Fruit fly (Drosophila melanogaster) whole organism, embryonic: ENCODE measurements around the gene CG34163.

Experiments used
- Awh ChIP-seq: fragments of 200-800 bp; sonication (Bioruptor generic); IDR thresholded peaks from 2 replicates; pipeline ENCODE4, ENCODE4 v1.3.6; 2022; ENCODE audit warnings: missing biosample characterization, missing genetic modification characterization
- CG11247 ChIP-seq: fragments of 200-800 bp; sonication (Bioruptor generic); IDR thresholded peaks from 2 replicates; pipeline ENCODE4 v1.3.6; 2022; ENCODE audit warnings: missing biosample characterization, missing genetic modification characterization
- CG12769 ChIP-seq: fragments of 200-800 bp; sonication (Bioruptor generic); optimal IDR thresholded peaks from 2 replicates; lab custom pipeline; 2019; ENCODE audit warnings: missing biosample characterization, mild to moderate bottlenecking, missing genetic modification characterization, moderate library complexity
- CG13894 ChIP-seq: fragments of 200-800 bp; sonication (Bioruptor generic); optimal IDR thresholded peaks from 3 replicates; lab custom pipeline; 2018; ENCODE audit warnings: missing biosample characterization, mild to moderate bottlenecking, missing genetic modification characterization, moderate library complexity
- CG15269 ChIP-seq: fragments of 200-800 bp; sonication (Bioruptor generic); optimal IDR thresholded peaks from 2 replicates; lab custom pipeline; 2018; ENCODE audit warnings: missing biosample characterization, mild to moderate bottlenecking, missing genetic modification characterization, moderate library complexity
- CG16815 ChIP-seq: fragments of 200-800 bp; sonication (Bioruptor generic); optimal IDR thresholded peaks from 3 replicates; lab custom pipeline; 2017; ENCODE audit warnings: missing biosample characterization, mild to moderate bottlenecking, missing genetic modification characterization
- CG2199 ChIP-seq: fragments of 200-800 bp; sonication (Bioruptor generic); IDR thresholded peaks from 3 replicates; pipeline ENCODE4 v1.3.6; 2022; ENCODE audit warnings: missing biosample characterization, missing genetic modification characterization
- CG31441 ChIP-seq: fragments of 200-800 bp; sonication (Bioruptor generic); IDR thresholded peaks from 2 replicates; pipeline ENCODE4 v1.3.6; 2022; ENCODE audit warnings: missing biosample characterization, missing genetic modification characterization
- CG32767 ChIP-seq: fragments of 200-800 bp; sonication (Bioruptor generic); IDR thresholded peaks from 2 replicates; pipeline ENCODE4 v1.3.6; 2022; ENCODE audit warnings: missing biosample characterization, missing genetic modification characterization
- Drgx ChIP-seq: fragments of 200-800 bp; sonication (Bioruptor generic); IDR thresholded peaks from 2 replicates; pipeline ENCODE4 v1.3.6; 2022; ENCODE audit warnings: missing biosample characterization, missing genetic modification characterization
- Eip74EF ChIP-seq, 2 experiments: fragments of 200-800 bp in 1 of 2; fragments of >200 bp in 1 of 2; sonication (Bioruptor generic) in 1 of 2; optimal IDR thresholded peaks; 2 replicates each; lab custom pipeline; 2017 to 2019; ENCODE audit warnings: missing biosample characterization in 2 of 2, missing genetic modification characterization in 2 of 2, mild to moderate bottlenecking in 1 of 2, moderate library complexity in 1 of 2
- Ets65A ChIP-seq: fragments of 200-800 bp; sonication (Bioruptor generic); peaks from one replicate; lab custom pipeline; 2016; ENCODE audit warnings: missing biosample characterization, missing genetic modification characterization
- HHEX ChIP-seq: fragments of 200-800 bp; sonication (Bioruptor generic); optimal IDR thresholded peaks from 3 replicates; lab custom pipeline; 2017; ENCODE audit warnings: missing biosample characterization, mild to moderate bottlenecking, missing genetic modification characterization, missing genetic modification reagents
- Med ChIP-seq: fragments of 200-800 bp; sonication (Bioruptor generic); peaks from one replicate; lab custom pipeline; 2016; ENCODE audit warnings: missing biosample characterization, missing genetic modification characterization, mild to moderate bottlenecking, inconsistent platforms, moderate library complexity
- NfI ChIP-seq: fragments of 200-800 bp; sonication (Bioruptor generic); optimal IDR thresholded peaks from 3 replicates; lab custom pipeline; 2018; ENCODE audit warnings: missing biosample characterization, mild to moderate bottlenecking, missing genetic modification characterization, moderate library complexity
- Stat92E ChIP-seq, 3 experiments: fragments of >200 bp in 2 of 3; fragments of 200-800 bp in 1 of 3; sonication (Bioruptor generic) in 1 of 3; optimal IDR thresholded peaks; 2 replicates each; lab custom pipeline; 2017 to 2019; ENCODE audit warnings: missing biosample characterization in 3 of 3, missing genetic modification characterization in 3 of 3, mild to moderate bottlenecking in 1 of 3, moderate library complexity in 1 of 3
- Tbp ChIP-seq: fragments of >200 bp; optimal IDR thresholded peaks from 2 replicates; lab custom pipeline; 2018; ENCODE audit warnings: missing biosample characterization, missing genetic modification characterization
- cg ChIP-seq: fragments of 200-800 bp; sonication (Bioruptor generic); optimal IDR thresholded peaks from 3 replicates; lab custom pipeline; 2019; ENCODE audit warnings: missing biosample characterization, mild to moderate bottlenecking, missing genetic modification characterization, moderate library complexity
- chinmo ChIP-seq: fragments of 200-800 bp; sonication (Bioruptor generic); IDR thresholded peaks from 4 replicates; pipeline ENCODE4 v1.3.6; 2022; ENCODE audit warnings: missing biosample characterization, missing genetic modification characterization; ENCODE audit not compliant: partially characterized antibody
- ci ChIP-seq: fragments of 200-800 bp; sonication (Bioruptor generic); IDR thresholded peaks from 3 replicates; pipeline ENCODE4 v1.3.6; 2022; ENCODE audit warnings: missing biosample characterization, missing genetic modification characterization
- croc ChIP-seq: fragments of 200-800 bp; sonication (Bioruptor generic); conservative IDR thresholded peaks from 3 replicates; pipeline ENCODE4 v1.3.6; 2022; ENCODE audit warnings: missing biosample characterization, missing genetic modification characterization
- dimm ChIP-seq: fragments of 200-800 bp; sonication (Bioruptor generic); IDR thresholded peaks from 2 replicates; pipeline ENCODE4 v1.3.6; 2022; ENCODE audit warnings: missing biosample characterization, missing genetic modification characterization
- grn ChIP-seq: fragments of 200-800 bp; sonication (Bioruptor generic); optimal IDR thresholded peaks from 3 replicates; lab custom pipeline; 2017; ENCODE audit warnings: missing biosample characterization, missing genetic modification characterization
- knrl ChIP-seq: fragments of 200-800 bp; sonication (Bioruptor generic); IDR thresholded peaks from 3 replicates; pipeline ENCODE4 v1.3.6; 2022; ENCODE audit warnings: missing biosample characterization, missing genetic modification characterization; ENCODE audit not compliant: partially characterized antibody
- lbe ChIP-seq: fragments of 200-800 bp; sonication (Bioruptor generic); optimal IDR thresholded peaks from 2 replicates; lab custom pipeline; 2016; ENCODE audit warnings: missing biosample characterization, mild to moderate bottlenecking, missing genetic modification characterization
- lmd ChIP-seq: fragments of 200-800 bp; sonication (Bioruptor generic); IDR thresholded peaks from 2 replicates; pipeline ENCODE4 v1.3.6; 2022; ENCODE audit warnings: missing biosample characterization, missing genetic modification characterization
- nau ChIP-seq: fragments of 200-800 bp; sonication (Bioruptor generic); optimal IDR thresholded peaks from 3 replicates; lab custom pipeline; 2017; ENCODE audit warnings: missing biosample characterization, mild to moderate bottlenecking, missing genetic modification characterization, missing genetic modification reagents
- oc ChIP-seq: fragments of 200-800 bp; sonication (Bioruptor generic); optimal IDR thresholded peaks from 2 replicates; lab custom pipeline; 2018; ENCODE audit warnings: missing biosample characterization, mild to moderate bottlenecking, missing genetic modification characterization, moderate library complexity
- row ChIP-seq: fragments of 200-800 bp; sonication (Bioruptor generic); IDR thresholded peaks from 3 replicates; pipeline ENCODE4 v1.3.6; 2022; ENCODE audit warnings: missing biosample characterization, missing genetic modification characterization
- sd ChIP-seq: fragments of 200-800 bp; sonication (Bioruptor generic); optimal IDR thresholded peaks from 3 replicates; lab custom pipeline; 2018; ENCODE audit warnings: missing biosample characterization, mild to moderate bottlenecking, missing genetic modification characterization, moderate library complexity
- sens ChIP-seq: fragments of 200-800 bp; sonication (Bioruptor generic); peaks from one replicate; lab custom pipeline; 2016; ENCODE audit warnings: missing biosample characterization, missing genetic modification characterization
- sqz ChIP-seq: fragments of 200-800 bp; sonication (Bioruptor generic); optimal IDR thresholded peaks from 3 replicates; lab custom pipeline; 2018; ENCODE audit warnings: missing biosample characterization, mild to moderate bottlenecking, missing genetic modification characterization
- vvl ChIP-seq: fragments of 200-800 bp; sonication (Bioruptor generic); IDR thresholded peaks from 2 replicates; pipeline ENCODE4 v1.3.6; 2022; ENCODE audit warnings: missing biosample characterization, missing genetic modification characterization
- zen2 ChIP-seq: fragments of 200-800 bp; sonication (Bioruptor generic); IDR thresholded peaks from 3 replicates; pipeline ENCODE4 v1.3.6; 2022; ENCODE audit warnings: missing biosample characterization, missing genetic modification characterization; ENCODE audit not compliant: partially characterized antibody

Gene CG34163

DNA sequence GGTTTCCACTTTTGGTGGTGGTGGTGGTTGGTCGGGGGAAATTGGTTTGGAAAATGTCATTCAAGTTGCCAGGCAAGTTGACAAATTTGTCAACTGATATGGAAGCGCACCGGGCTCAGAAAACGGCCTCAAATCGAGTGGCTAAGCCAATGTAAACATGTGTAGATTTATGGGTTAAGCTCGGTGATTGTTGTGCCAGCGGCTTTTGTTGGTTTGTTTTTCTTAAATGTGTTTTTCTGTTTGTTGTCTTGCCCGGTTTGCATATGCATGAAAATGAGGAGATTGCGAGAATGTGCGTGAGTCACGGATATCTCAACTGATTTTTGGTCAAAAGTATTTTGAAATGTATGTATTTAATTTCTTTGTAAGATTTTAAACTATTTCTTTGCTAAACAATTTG lies 27.2 kb upstream of the CG34163 start (continued):
- peak in 1 of 2 experiments; percentile 25 for TF ChIP-seq Eip74EF (GFP tag; optimal IDR thresholded peaks at IDR 0.05; lab: Kevin White, UChicago)
- no peak for TF ChIP-seq lmd (GFP tag; lab: Robert Waterston, UW)
- 0 out of 2 replicates have a peak, but pooled peaks have one; percentile 16 for TF ChIP-seq CG31441 (GFP tag; lab: Robert Waterston, UW)
- TF ChIP-seq ci = 0 out of 3 replicates have a peak, but pooled peaks have one; percentile 28
- TF ChIP-seq CG2199 (GFP tag; lab: Robert Waterston, UW) = peak; percentile 51; the same call in 1 of the 3 replicates
- TF ChIP-seq nau = peak; percentile 16
- no peak for TF ChIP-seq row (GFP tag; lab: Robert Waterston, UW)
- TF ChIP-seq NfI = no peak
- peak; percentile 56; the same call in 1 of the 2 replicates for TF ChIP-seq vvl
- no peak for TF ChIP-seq zen2
- TF ChIP-seq Stat92E (GFP tag; optimal IDR thresholded peaks at IDR 0.05; lab: Kevin White, UChicago) = no peak
- TF ChIP-seq, all 482 proteins: peak for 13

DNA sequence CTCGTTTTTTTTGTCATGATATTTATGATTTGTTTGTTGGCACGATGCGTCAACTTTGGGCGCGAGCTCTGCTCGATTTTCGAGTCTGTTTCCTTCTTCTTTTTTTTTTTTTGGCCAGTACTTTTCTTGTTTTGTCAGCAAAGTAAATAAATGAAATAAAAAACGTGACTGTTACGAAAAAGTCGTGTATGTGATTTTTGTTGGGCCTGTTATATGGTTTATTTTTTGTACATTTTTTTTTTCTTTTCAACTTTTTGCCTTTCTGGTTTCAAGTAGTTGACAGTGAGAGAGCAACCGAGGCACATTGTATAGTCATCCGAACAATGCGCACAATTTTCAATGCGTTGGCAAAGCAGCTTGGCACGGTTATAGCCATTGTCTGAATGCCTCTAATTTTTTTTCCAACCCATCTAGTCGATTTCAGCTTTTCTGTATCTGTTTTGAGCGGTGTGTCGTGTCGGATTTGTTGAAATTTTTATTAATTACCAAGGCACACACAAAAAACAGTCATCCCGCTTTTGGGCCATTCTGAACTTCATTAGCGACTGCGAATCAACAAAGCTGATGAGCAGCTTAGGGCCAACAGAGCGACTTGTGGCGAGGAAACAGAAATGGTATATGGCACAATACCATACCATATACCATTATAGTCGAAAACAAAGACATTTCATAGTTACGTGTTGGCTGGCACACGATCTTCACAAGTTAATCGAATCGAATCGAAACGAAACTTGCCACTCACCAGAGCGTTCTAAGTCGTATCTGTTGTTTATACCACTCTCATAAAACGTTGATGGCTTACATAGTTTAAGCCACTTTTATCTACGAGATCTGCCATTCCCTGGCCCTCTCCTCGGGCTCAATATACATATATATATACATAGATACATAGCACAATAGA lies 24.4 kb upstream of the CG34163 start:
- TF ChIP-seq Tbp (no peak), CG15269 (tag; lab: Kevin White, UChicago) (peak; percentile 73), HHEX (GFP tag; lab: Kevin White, UChicago) (no peak), sd (peak; percentile 5), Med (peak; percentile 53), croc (no peak), chinmo (GFP tag; lab: Robert Waterston, UW) (0 out of 4 replicates have a peak, but pooled peaks have one; percentile 39), CG13894 (peak; percentile 51), lbe (GFP tag; lab: Kevin White, UChicago) (no peak), dimm (GFP tag; lab: Robert Waterston, UW) (no peak), sqz (GFP tag; lab: Kevin White, UChicago) (peak; percentile 15), CG16815 (GFP tag; lab: Kevin White, UChicago) (no peak), Awh (peak; percentile 71), oc (tag; lab: Kevin White, UChicago) (peak; percentile 39), CG12769 (tag; lab: Kevin White, UChicago) (peak; percentile 42), grn (GFP tag; lab: Kevin White, UChicago) (peak; percentile 0)

DNA sequence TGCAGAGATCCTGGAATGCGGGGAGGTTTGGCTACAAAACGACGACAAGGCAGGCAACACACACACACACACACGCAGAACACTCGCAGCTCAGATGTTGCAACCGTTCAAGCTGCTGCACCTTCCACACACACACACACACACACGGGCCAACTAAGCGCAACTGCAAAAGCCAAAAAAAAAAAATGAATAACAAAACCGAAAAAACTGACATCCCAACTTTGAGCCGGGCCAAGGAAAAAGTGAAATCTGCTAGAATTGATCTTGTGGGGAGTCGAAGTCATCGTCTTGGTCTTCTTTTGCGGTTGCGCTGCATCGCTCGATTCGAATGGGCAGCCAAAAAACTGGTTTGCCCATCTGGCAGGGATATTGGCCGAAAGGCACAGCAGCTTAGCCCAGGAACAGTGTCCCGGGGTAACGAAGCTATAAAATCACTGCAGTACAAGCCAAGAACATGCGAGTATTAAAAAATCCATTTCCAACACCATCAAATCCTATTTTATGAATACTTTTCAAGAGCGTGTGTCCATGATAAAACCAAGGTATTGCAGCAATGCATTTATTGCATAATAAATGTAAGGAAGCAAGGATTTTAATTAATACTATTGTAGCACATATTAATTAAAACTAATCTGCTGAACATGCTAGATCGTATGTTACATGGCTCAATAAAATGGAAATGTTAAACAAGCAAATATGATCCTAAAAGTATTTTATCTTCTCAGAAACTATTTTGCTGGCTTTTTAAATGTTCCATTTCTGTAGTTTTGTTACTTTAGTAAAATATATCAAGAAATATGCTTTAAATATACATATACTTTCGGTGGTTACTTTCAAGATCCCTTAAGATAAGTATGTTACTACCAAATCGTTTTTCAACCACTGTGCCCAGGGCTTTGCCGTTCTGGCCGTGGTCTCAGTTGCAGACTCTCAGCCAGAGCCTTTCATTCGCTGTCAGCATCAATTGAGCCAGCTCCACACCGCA lies 22.2 kb upstream of the CG34163 start:
- TF ChIP-seq Drgx (0 out of 2 replicates have a peak, but pooled peaks have one; percentile 12), sens (peak; percentile 79), CG32767 (GFP tag; lab: Robert Waterston, UW) (no peak), lbe (GFP tag; lab: Kevin White, UChicago) (peak; percentile 0), cg (GFP tag; lab: Kevin White, UChicago) (peak; percentile 5), knrl (GFP tag; lab: Robert Waterston, UW) (no peak), Ets65A (GFP tag; lab: Kevin White, UChicago) (peak; percentile 2), CG11247 (0 out of 2 replicates have a peak, but pooled peaks have one; percentile 8)
